Worm (Caenorhabditis elegans) whole organism, L3 larva: Measurements from ENCODE around the gene fipr-14.

ENCODE experiments used
- aly-2 ChIP-seq: fragments of 150-350 bp; optimal IDR thresholded peaks from 2 replicates; lab custom pipeline; 2014; ENCODE audit warnings: missing biosample characterization, missing genetic modification characterization
- ama-1 ChIP-seq: fragments of 150-350 bp; optimal IDR thresholded peaks from 2 replicates; lab custom pipeline; 2018
- egl-27 ChIP-seq: sonication (generic microtip); optimal IDR thresholded peaks from 4 replicates; lab custom pipeline; 2017; ENCODE audit warnings: missing biosample characterization, missing genetic modification reagents, missing genetic modification characterization
- fkh-10 ChIP-seq: sonication (generic microtip); optimal IDR thresholded peaks from 2 replicates; lab custom pipeline; 2017; ENCODE audit warnings: missing biosample characterization, missing genetic modification reagents, missing genetic modification characterization
- nhr-25 ChIP-seq: sonication (generic microtip); optimal IDR thresholded peaks from 2 replicates; lab custom pipeline; 2017; ENCODE audit warnings: missing biosample characterization, missing genetic modification characterization
- unc-39 ChIP-seq: sonication (generic microtip); optimal IDR thresholded peaks from 4 replicates; lab custom pipeline; 2017; ENCODE audit warnings: missing biosample characterization, missing genetic modification characterization
- unc-62 ChIP-seq: fragments of 150-350 bp; sonication (generic microtip); optimal IDR thresholded peaks from 4 replicates; lab custom pipeline; 2014; ENCODE audit warnings: missing biosample characterization, missing genetic modification reagents, missing genetic modification characterization

ce11 chrIV:10891993-10892392 lies 15.0 kb downstream of the fipr-14 start, which contains the start of gene srlf-12:
- TF ChIP-seq nhr-25 (tag; lab: Kevin White, UChicago) (no peak), unc-62 (GFP tag; lab: Kevin White, UChicago) (no peak), egl-27 (tag; lab: Kevin White, UChicago) (no peak), aly-2 (no peak), ama-1 (lab: Kevin White, UChicago) (no peak), unc-39 (tag; lab: Kevin White, UChicago) (no peak), fkh-10 (GFP tag; lab: Kevin White, UChicago) (no peak)
